Fruit fly (Drosophila melanogaster) whole organism, embryonic: ENCODE measurements around the gene CG5377.

Experiments
- Bgb ChIP-seq: fragments of 200-800 bp; sonication (Bioruptor generic); IDR thresholded peaks from 2 replicates; pipeline ENCODE4 v1.3.6; 2022; ENCODE audit warnings: missing biosample characterization, missing genetic modification characterization; ENCODE audit not compliant: partially characterized antibody
- C15 ChIP-seq: fragments of 200-800 bp; sonication (Bioruptor generic); IDR thresholded peaks from 3 replicates; pipeline ENCODE4 v1.3.6; 2022; ENCODE audit warnings: missing biosample characterization, missing genetic modification characterization
- CG10147 ChIP-seq: fragments of 200-800 bp; sonication (Bioruptor generic); optimal IDR thresholded peaks from 2 replicates; lab custom pipeline; 2019; ENCODE audit warnings: missing biosample characterization, mild to moderate bottlenecking, missing genetic modification characterization, moderate library complexity
- CG10431 ChIP-seq: fragments of 200-800 bp; sonication (Bioruptor generic); optimal IDR thresholded peaks from 3 replicates; lab custom pipeline; 2018; ENCODE audit warnings: missing biosample characterization, mild to moderate bottlenecking, missing genetic modification characterization
- CG10959 ChIP-seq: fragments of 200-800 bp; sonication (Bioruptor generic); IDR thresholded peaks from 2 replicates; pipeline ENCODE4 v1.3.6; 2022; ENCODE audit warnings: missing biosample characterization, missing genetic modification characterization
- CG11085 ChIP-seq: fragments of 200-800 bp; sonication (Bioruptor generic); IDR thresholded peaks from 2 replicates; pipeline ENCODE4 v1.3.6; 2022; ENCODE audit warnings: missing biosample characterization, missing genetic modification characterization
- CG11247 ChIP-seq: fragments of 200-800 bp; sonication (Bioruptor generic); IDR thresholded peaks from 2 replicates; pipeline ENCODE4 v1.3.6; 2022; ENCODE audit warnings: missing biosample characterization, missing genetic modification characterization
- CG11696 ChIP-seq: fragments of 200-800 bp; sonication (Bioruptor generic); IDR thresholded peaks from 2 replicates; pipeline ENCODE4 v1.3.6; 2022; ENCODE audit warnings: missing biosample characterization, missing genetic modification characterization
- CG12071 ChIP-seq: fragments of 200-800 bp; sonication (Bioruptor generic); optimal IDR thresholded peaks from 3 replicates; lab custom pipeline; 2018; ENCODE audit warnings: missing biosample characterization, mild to moderate bottlenecking, missing genetic modification characterization
- CG14965 ChIP-seq: fragments of 200-800 bp; sonication (Bioruptor generic); optimal IDR thresholded peaks from 2 replicates; lab custom pipeline; 2016; ENCODE audit warnings: missing biosample characterization, missing genetic modification characterization, borderline replicate concordance
- CG15011 ChIP-seq: fragments of 200-800 bp; sonication (Bioruptor generic); optimal IDR thresholded peaks from 3 replicates; lab custom pipeline; 2018; ENCODE audit warnings: missing biosample characterization, mild to moderate bottlenecking, missing genetic modification characterization
- CG16813 ChIP-seq: fragments of 200-800 bp; sonication (Bioruptor generic); IDR thresholded peaks from 3 replicates; pipeline ENCODE4 v1.3.6; 2022; ENCODE audit warnings: missing biosample characterization, missing genetic modification characterization; ENCODE audit not compliant: partially characterized antibody
- CG33557 ChIP-seq: fragments of 200-800 bp; sonication (Bioruptor generic); optimal IDR thresholded peaks from 2 replicates; lab custom pipeline; 2019; ENCODE audit warnings: missing biosample characterization, mild to moderate bottlenecking, missing genetic modification characterization, moderate library complexity
- CG3407 ChIP-seq: fragments of 200-800 bp; sonication (Bioruptor generic); optimal IDR thresholded peaks from 2 replicates; lab custom pipeline; 2018; ENCODE audit warnings: missing biosample characterization, mild to moderate bottlenecking, missing genetic modification characterization
- CG34422 ChIP-seq: fragments of 200-800 bp; sonication (Bioruptor generic); IDR thresholded peaks from 3 replicates; pipeline ENCODE4 v1.3.6; 2022; ENCODE audit warnings: missing biosample characterization, missing genetic modification characterization
- CG5245 ChIP-seq: fragments of 200-800 bp; sonication (Bioruptor generic); optimal IDR thresholded peaks from 3 replicates; lab custom pipeline; 2016; ENCODE audit warnings: missing biosample characterization, missing genetic modification characterization
- CG8290 ChIP-seq, 3 experiments: fragments of 200-800 bp; sonication (Bioruptor generic); optimal IDR thresholded peaks; 2 replicates each; lab custom pipeline; 2016 to 2019; ENCODE audit warnings: missing biosample characterization in 3 of 3, missing genetic modification characterization in 3 of 3, mild to moderate bottlenecking in 2 of 3, moderate library complexity in 1 of 3
- Dfd ChIP-seq, 2 experiments: fragments of >200 bp; optimal IDR thresholded peaks; 2 replicates each; lab custom pipeline; 2017; ENCODE audit warnings: missing biosample characterization in 2 of 2, missing genetic modification characterization in 2 of 2
- Doc3 ChIP-seq: fragments of 200-800 bp; sonication (Bioruptor generic); IDR thresholded peaks from 3 replicates; pipeline ENCODE4 v1.3.6; 2022; ENCODE audit warnings: missing biosample characterization, missing genetic modification characterization; ENCODE audit not compliant: partially characterized antibody
- Gug ChIP-seq: fragments of 200-800 bp; sonication (Bioruptor generic); IDR thresholded peaks from 4 replicates; pipeline ENCODE4 v1.3.6; 2022; ENCODE audit warnings: missing biosample characterization, missing genetic modification characterization
- HLH4C ChIP-seq: fragments of 200-800 bp; sonication (Bioruptor generic); IDR thresholded peaks from 3 replicates; pipeline ENCODE4 v1.3.6; 2022; ENCODE audit warnings: missing biosample characterization, missing genetic modification characterization; ENCODE audit not compliant: partially characterized antibody
- Mad ChIP-seq: fragments of 200-800 bp; sonication (Bioruptor generic); optimal IDR thresholded peaks from 2 replicates; lab custom pipeline; 2016; ENCODE audit warnings: missing biosample characterization, missing genetic modification characterization
- Myb ChIP-seq: fragments of 200-800 bp; sonication (Bioruptor generic); optimal IDR thresholded peaks from 2 replicates; lab custom pipeline; 2016; ENCODE audit warnings: missing biosample characterization, missing genetic modification characterization
- NC2α ChIP-seq: fragments of 200-800 bp; sonication (Bioruptor generic); optimal IDR thresholded peaks from 2 replicates; lab custom pipeline; 2016; ENCODE audit warnings: missing biosample characterization, missing genetic modification characterization
- NK7.1 ChIP-seq: fragments of 200-800 bp; sonication (Bioruptor generic); optimal IDR thresholded peaks from 3 replicates; lab custom pipeline; 2016; ENCODE audit warnings: missing biosample characterization, missing genetic modification characterization
- Opbp ChIP-seq: fragments of 200-800 bp; sonication (Bioruptor generic); IDR thresholded peaks from 3 replicates; pipeline ENCODE4 v1.3.6; 2022; ENCODE audit warnings: missing biosample characterization, missing genetic modification characterization; ENCODE audit not compliant: partially characterized antibody
- Tbp ChIP-seq: fragments of >200 bp; optimal IDR thresholded peaks from 2 replicates; lab custom pipeline; 2018; ENCODE audit warnings: missing biosample characterization, missing genetic modification characterization
- ase ChIP-seq: fragments of 200-800 bp; sonication (Bioruptor generic); IDR thresholded peaks from 3 replicates; pipeline ENCODE4 v1.3.6; 2022; ENCODE audit warnings: missing biosample characterization, missing genetic modification characterization
- cas ChIP-seq: fragments of 200-800 bp; sonication (Bioruptor generic); IDR thresholded peaks from 2 replicates; pipeline ENCODE4 v1.3.6; 2022; ENCODE audit warnings: missing biosample characterization, missing genetic modification characterization
- disco-r ChIP-seq: fragments of 200-800 bp; sonication (Bioruptor generic); optimal IDR thresholded peaks from 2 replicates; lab custom pipeline; 2016; ENCODE audit warnings: missing biosample characterization, missing genetic modification characterization
- dm ChIP-seq: fragments of 200-800 bp; sonication (Bioruptor generic); optimal IDR thresholded peaks from 3 replicates; lab custom pipeline; 2016; ENCODE audit warnings: missing biosample characterization, missing genetic modification characterization
- eyg ChIP-seq: fragments of 200-800 bp; sonication (Bioruptor generic); optimal IDR thresholded peaks from 3 replicates; lab custom pipeline; 2016; ENCODE audit warnings: missing biosample characterization, missing genetic modification characterization
- grn ChIP-seq: fragments of 200-800 bp; sonication (Bioruptor generic); optimal IDR thresholded peaks from 3 replicates; lab custom pipeline; 2017; ENCODE audit warnings: missing biosample characterization, missing genetic modification characterization
- insv ChIP-seq, 2 experiments: fragments of 200-800 bp; sonication (Bioruptor generic); optimal IDR thresholded peaks; 3 replicates each; lab custom pipeline; 2016 to 2018; ENCODE audit warnings: missing biosample characterization in 2 of 2, missing genetic modification characterization in 2 of 2
- jigr1 ChIP-seq: fragments of 200-800 bp; sonication (Bioruptor generic); IDR thresholded peaks from 3 replicates; pipeline ENCODE4 v1.3.6; 2022; ENCODE audit warnings: missing biosample characterization, missing genetic modification characterization
- kni ChIP-seq: fragments of 200-800 bp; sonication (Bioruptor generic); optimal IDR thresholded peaks from 3 replicates; lab custom pipeline; 2017; ENCODE audit warnings: mild to moderate bottlenecking, missing biosample characterization, missing genetic modification reagents, missing genetic modification characterization
- lbe ChIP-seq: fragments of 200-800 bp; sonication (Bioruptor generic); optimal IDR thresholded peaks from 2 replicates; lab custom pipeline; 2016; ENCODE audit warnings: missing biosample characterization, mild to moderate bottlenecking, missing genetic modification characterization
- mld ChIP-seq: fragments of 200-800 bp; sonication (Bioruptor generic); IDR thresholded peaks from 3 replicates; pipeline ENCODE4 v1.3.6; 2022; ENCODE audit warnings: missing biosample characterization, missing genetic modification characterization; ENCODE audit not compliant: partially characterized antibody
- pan ChIP-seq, 4 experiments: fragments of >200 bp in 3 of 4; fragments of 200-800 bp in 1 of 4; sonication (Bioruptor generic) in 1 of 4; optimal IDR thresholded peaks in 3 of 4; IDR thresholded peaks in 1 of 4; 2 replicates each; pipeline versions ENCODE4 v1.3.6 to Lab custom; 2017 to 2022; ENCODE audit warnings: missing biosample characterization in 2 of 4, missing genetic modification characterization in 2 of 4, mixed read lengths in 1 of 4
- pnt ChIP-seq: fragments of 200-800 bp; sonication (Bioruptor generic); optimal IDR thresholded peaks from 3 replicates; lab custom pipeline; 2016; ENCODE audit warnings: missing biosample characterization, missing genetic modification characterization
- psq ChIP-seq: fragments of 200-800 bp; sonication (Bioruptor generic); optimal IDR thresholded peaks from 2 replicates; lab custom pipeline; 2017; ENCODE audit warnings: missing biosample characterization, missing genetic modification characterization
- slbo ChIP-seq: fragments of 200-800 bp; sonication (Bioruptor generic); IDR thresholded peaks from 2 replicates; pipeline ENCODE4 v1.3.6; 2022; ENCODE audit warnings: missing biosample characterization, missing genetic modification characterization
- slou ChIP-seq: fragments of 200-800 bp; sonication (Bioruptor generic); optimal IDR thresholded peaks from 3 replicates; lab custom pipeline; 2016; ENCODE audit warnings: missing biosample characterization, missing genetic modification characterization
- sr ChIP-seq: fragments of 200-800 bp; sonication (Bioruptor generic); IDR thresholded peaks from 3 replicates; pipeline ENCODE4 v1.3.6; 2022; ENCODE audit warnings: missing biosample characterization, missing genetic modification characterization
- ttk ChIP-seq: fragments of 200-800 bp; sonication (Bioruptor generic); IDR thresholded peaks from 2 replicates; pipeline ENCODE4 v2.1.2; 2022; ENCODE audit warnings: missing biosample characterization, missing genetic modification characterization
- twi ChIP-seq: fragments of 200-800 bp; optimal IDR thresholded peaks from 2 replicates; lab custom pipeline; 2019; ENCODE audit warnings: missing biosample characterization, mild to moderate bottlenecking, missing genetic modification characterization, moderate library complexity
- wdn ChIP-seq: fragments of 200-800 bp; sonication (Bioruptor generic); IDR thresholded peaks from 2 replicates; pipeline ENCODE4 v1.3.6; 2022; ENCODE audit warnings: missing biosample characterization, missing genetic modification characterization
- wor ChIP-seq: fragments of 200-800 bp; sonication (Bioruptor generic); IDR thresholded peaks from 2 replicates; pipeline ENCODE4 v1.3.6; 2022; ENCODE audit warnings: missing biosample characterization, missing genetic modification characterization
- zfh1 ChIP-seq: fragments of 200-800 bp; sonication (Bioruptor generic); IDR thresholded peaks from 3 replicates; pipeline ENCODE4 v1.3.6; 2022; ENCODE audit warnings: missing biosample characterization, missing genetic modification characterization

CG5377 gene

dm6 chr3R:22447195-22447873 is 20.6 kb downstream of the CG5377 start, which contains the start of gene CG34288 (continued):
- no peak for TF ChIP-seq slou (GFP tag; lab: Kevin White, UChicago)
- TF ChIP-seq ttk (GFP tag; lab: Robert Waterston, UW), result peak; percentile 31; the same call in 1 of the 2 replicates
- TF ChIP-seq CG12071 (GFP tag; lab: Kevin White, UChicago), result peak; percentile 28
- no peak for TF ChIP-seq CG8290 (GFP tag; optimal IDR thresholded peaks at IDR 0.05; lab: Kevin White, UChicago)
- TF ChIP-seq CG8290 (tag; optimal IDR thresholded peaks at IDR 0.05; lab: Kevin White, UChicago), result no peak
- no peak for TF ChIP-seq pnt
- TF ChIP-seq CG5245, result no peak
- no peak for TF ChIP-seq Mad (GFP tag; lab: Kevin White, UChicago)
- no peak for TF ChIP-seq Doc3 (GFP tag; lab: Robert Waterston, UW)
- no peak for TF ChIP-seq pan (optimal IDR thresholded peaks at IDR 0.05; lab: Kevin White, UChicago)
- TF ChIP-seq pan (GFP tag; optimal IDR thresholded peaks at IDR 0.05 in 1 of 2, IDR thresholded peaks at IDR 0.05 in 1 of 2), result peak in 1 of 2 experiments; percentile 37
- TF ChIP-seq grn, result no peak
- TF ChIP-seq HLH4C (GFP tag; lab: Robert Waterston, UW), result 0 out of 3 replicates have a peak, but pooled peaks have one; percentile 27
- no peak for TF ChIP-seq NK7.1 (GFP tag; lab: Kevin White, UChicago)
- peak; percentile 29; the same call in 1 of the 3 replicates for TF ChIP-seq CG34422 (GFP tag; lab: Robert Waterston, UW)
- TF ChIP-seq CG16813, result no peak
- no peak for TF ChIP-seq disco-r (GFP tag; lab: Kevin White, UChicago)
- TF ChIP-seq Opbp (GFP tag; lab: Robert Waterston, UW), result no peak
- TF ChIP-seq CG10431 (GFP tag; lab: Kevin White, UChicago), result no peak
- no peak for TF ChIP-seq Tbp
- TF ChIP-seq dm (GFP tag; lab: Kevin White, UChicago), result no peak
- peak; percentile 34; the same call in 2 of the 3 replicates for TF ChIP-seq zfh1 (GFP tag; lab: Robert Waterston, UW)
- TF ChIP-seq CG11247 (GFP tag; lab: Robert Waterston, UW), result peak; percentile 50; the same call in 1 of the 2 replicates
- TF ChIP-seq CG33557 (GFP tag; lab: Kevin White, UChicago), result no peak
- no peak for TF ChIP-seq mld
- TF ChIP-seq CG3407 (GFP tag; lab: Kevin White, UChicago), result no peak
- no peak for TF ChIP-seq wor (GFP tag; lab: Robert Waterston, UW)
- TF ChIP-seq lbe (GFP tag; lab: Kevin White, UChicago), result no peak
- no peak for TF ChIP-seq CG14965 (GFP tag; lab: Kevin White, UChicago)
- no peak for TF ChIP-seq kni (GFP tag; lab: Kevin White, UChicago)
- no peak for TF ChIP-seq CG10147 (GFP tag; lab: Kevin White, UChicago)
- TF ChIP-seq Bgb (GFP tag; lab: Robert Waterston, UW), result peak; percentile 29; the same call in 1 of the 2 replicates
- peak; percentile 82 for TF ChIP-seq slbo (GFP tag; lab: Robert Waterston, UW)
- TF ChIP-seq eyg, result no peak
- TF ChIP-seq CG10959, result peak; percentile 33; the same call in 1 of the 2 replicates
- peak; percentile 51; the same call in 1 of the 2 replicates for TF ChIP-seq wdn (GFP tag; lab: Robert Waterston, UW)
- no peak for TF ChIP-seq Myb (GFP tag; lab: Kevin White, UChicago)
- no peak for TF ChIP-seq psq (GFP tag; lab: Kevin White, UChicago)
- TF ChIP-seq CG11696, result no peak
- TF ChIP-seq Dfd (GFP tag; optimal IDR thresholded peaks at IDR 0.05; lab: Kevin White, UChicago), result no peak
- TF ChIP-seq twi, result no peak
- peak; percentile 14; the same call in 1 of the 3 replicates for TF ChIP-seq ase (GFP tag; lab: Robert Waterston, UW)
- TF ChIP-seq insv (GFP tag; optimal IDR thresholded peaks at IDR 0.05; lab: Kevin White, UChicago), result no peak
- no peak for TF ChIP-seq NC2α (GFP tag; lab: Kevin White, UChicago)
- TF ChIP-seq cas (GFP tag; lab: Robert Waterston, UW), result peak; percentile 29; the same call in 1 of the 2 replicates
- peak; percentile 9; the same call in 1 of the 3 replicates for TF ChIP-seq C15
- TF ChIP-seq jigr1 (GFP tag; lab: Robert Waterston, UW), result no peak
- no peak; the same call in 2 of the 4 replicates for TF ChIP-seq Gug (GFP tag; lab: Robert Waterston, UW)
- peak; percentile 63 for TF ChIP-seq CG11085 (GFP tag; lab: Robert Waterston, UW)
- no peak for TF ChIP-seq CG15011
- no peak for TF ChIP-seq sr (GFP tag; lab: Robert Waterston, UW)
